Fruit fly (Drosophila melanogaster) whole organism, pupa: Measurements from ENCODE around the gene saturn.

Experiments
- CG10348 ChIP-seq: fragments of 200-800 bp; sonication (Bioruptor generic); IDR thresholded peaks from 2 replicates; pipeline ENCODE4 v1.3.6; 2022; ENCODE audit warnings: missing biosample characterization, missing genetic modification characterization
- CG12605 ChIP-seq: fragments of 200-800 bp; sonication (Bioruptor generic); IDR thresholded peaks from 2 replicates; pipeline ENCODE4 v1.3.6; 2022; ENCODE audit warnings: missing biosample characterization, missing genetic modification characterization
- CG13204 ChIP-seq: fragments of 200-800 bp; sonication (Bioruptor generic); optimal IDR thresholded peaks from 2 replicates; lab custom pipeline; 2018; ENCODE audit warnings: missing biosample characterization, mild to moderate bottlenecking, missing genetic modification characterization, moderate library complexity
- CG14655 ChIP-seq: fragments of 200-800 bp; sonication (Bioruptor generic); optimal IDR thresholded peaks from 3 replicates; lab custom pipeline; 2017; ENCODE audit warnings: mild to moderate bottlenecking, missing biosample characterization, missing genetic modification reagents, missing genetic modification characterization
- CG15710 ChIP-seq: fragments of 200-800 bp; sonication (Bioruptor generic); optimal IDR thresholded peaks from 2 replicates; lab custom pipeline; 2018; ENCODE audit warnings: missing biosample characterization, mild to moderate bottlenecking, missing genetic modification characterization, moderate library complexity
- CG17806 ChIP-seq: fragments of 200-800 bp; sonication (Bioruptor generic); optimal IDR thresholded peaks from 2 replicates; lab custom pipeline; 2018; ENCODE audit warnings: missing biosample characterization, mild to moderate bottlenecking, missing genetic modification characterization, moderate library complexity
- CG32121 ChIP-seq: fragments of 200-800 bp; sonication (Bioruptor generic); IDR thresholded peaks from 2 replicates; pipeline ENCODE4 v1.3.6; 2022; ENCODE audit warnings: missing biosample characterization, missing genetic modification characterization
- CG34367 ChIP-seq: fragments of 200-800 bp; sonication (Bioruptor generic); optimal IDR thresholded peaks from 2 replicates; lab custom pipeline; 2018; ENCODE audit warnings: missing biosample characterization, mild to moderate bottlenecking, missing genetic modification characterization
- CG8159 ChIP-seq: fragments of 200-800 bp; sonication (Bioruptor generic); optimal IDR thresholded peaks from 3 replicates; lab custom pipeline; 2018; ENCODE audit warnings: missing biosample characterization, mild to moderate bottlenecking, missing genetic modification characterization, moderate library complexity
- CG8301 ChIP-seq: fragments of 200-800 bp; sonication (Bioruptor generic); optimal IDR thresholded peaks from 2 replicates; lab custom pipeline; 2018; ENCODE audit warnings: missing biosample characterization, mild to moderate bottlenecking, missing genetic modification characterization
- CG9948 ChIP-seq: fragments of 200-800 bp; sonication (Bioruptor generic); optimal IDR thresholded peaks from 2 replicates; lab custom pipeline; 2018; ENCODE audit warnings: missing biosample characterization, mild to moderate bottlenecking, missing genetic modification characterization, moderate library complexity
- D1 ChIP-seq: fragments of 200-800 bp; sonication (Bioruptor generic); optimal IDR thresholded peaks from 2 replicates; lab custom pipeline; 2018; ENCODE audit warnings: missing biosample characterization, mild to moderate bottlenecking, missing genetic modification characterization, moderate library complexity
- EcR ChIP-seq: fragments of 200-800 bp; sonication (Bioruptor generic); optimal IDR thresholded peaks from 3 replicates; lab custom pipeline; 2019; ENCODE audit warnings: missing biosample characterization, missing genetic modification characterization, mild to moderate bottlenecking, moderate library complexity, missing genetic modification reagents
- Ets98B ChIP-seq: fragments of 200-800 bp; sonication (Bioruptor generic); IDR thresholded peaks from 2 replicates; pipeline ENCODE4 v1.3.6; 2022; ENCODE audit warnings: missing biosample characterization, missing genetic modification characterization
- Pif1A ChIP-seq: fragments of 200-800 bp; sonication (Bioruptor generic); optimal IDR thresholded peaks from 3 replicates; lab custom pipeline; 2016; ENCODE audit warnings: missing biosample characterization, missing genetic modification characterization
- Pif1B ChIP-seq: fragments of 200-800 bp; sonication (Bioruptor generic); optimal IDR thresholded peaks from 3 replicates; lab custom pipeline; 2016; ENCODE audit warnings: missing biosample characterization, missing genetic modification characterization
- Snoo ChIP-seq: fragments of 200-800 bp; sonication (Bioruptor generic); optimal IDR thresholded peaks from 3 replicates; lab custom pipeline; 2017; ENCODE audit warnings: missing biosample characterization, mild to moderate bottlenecking, missing genetic modification characterization, inconsistent platforms
- fd96Ca ChIP-seq: fragments of 200-800 bp; sonication (Bioruptor generic); IDR thresholded peaks from 3 replicates; pipeline ENCODE4 v1.3.6; 2022; ENCODE audit warnings: missing biosample characterization, missing genetic modification characterization
- gl ChIP-seq: fragments of 200-800 bp; sonication (Bioruptor generic); optimal IDR thresholded peaks from 2 replicates; lab custom pipeline; 2018; ENCODE audit warnings: missing biosample characterization, mild to moderate bottlenecking, missing genetic modification characterization
- rn ChIP-seq: fragments of 200-800 bp; sonication (Bioruptor generic); IDR thresholded peaks from 2 replicates; pipeline ENCODE4 v1.3.6; 2022; ENCODE audit warnings: missing biosample characterization, missing genetic modification characterization

saturn gene

dm6 chr3L:14203023-14203422, at the start of gene saturn:
Gene saturn, plus strand, starts transcription at chr3L:14203323.
- TF ChIP-seq fd96Ca (GFP tag; lab: Robert Waterston, UW) (no peak), gl (no peak), Ets98B (GFP tag; lab: Robert Waterston, UW) (no peak), EcR (GFP tag; lab: Kevin White, UChicago) (no peak), Pif1A (GFP tag; lab: Kevin White, UChicago) (no peak), CG15710 (tag; lab: Kevin White, UChicago) (no peak), CG13204 (no peak), Pif1B (no peak), D1 (tag; lab: Kevin White, UChicago) (no peak)

dm6 chr3L:14153644-14154043, 49.5 kb upstream of the saturn start:
- no peak for TF ChIP-seq Pif1A (GFP tag; lab: Kevin White, UChicago)
- TF ChIP-seq CG12605 (GFP tag; lab: Robert Waterston, UW), result no peak
- TF ChIP-seq CG13204, result no peak
- TF ChIP-seq rn, result no peak
- TF ChIP-seq CG17806 (tag; lab: Kevin White, UChicago), result no peak
- TF ChIP-seq CG14655 (GFP tag; lab: Kevin White, UChicago), result no peak
- TF ChIP-seq CG32121 (GFP tag; lab: Robert Waterston, UW), result no peak
- no peak for TF ChIP-seq CG10348 (GFP tag; lab: Robert Waterston, UW)
- TF ChIP-seq CG34367 (tag; lab: Kevin White, UChicago), result no peak
- no peak for TF ChIP-seq D1 (tag; lab: Kevin White, UChicago)

- no peak for TF ChIP-seq CG12605 (GFP tag; lab: Robert Waterston, UW)
- no peak for TF ChIP-seq Pif1B
- TF ChIP-seq CG13204, result no peak
- no peak for TF ChIP-seq fd96Ca (GFP tag; lab: Robert Waterston, UW)
- TF ChIP-seq CG8301, result no peak
- TF ChIP-seq CG34367 (tag; lab: Kevin White, UChicago), result no peak
- TF ChIP-seq D1 (tag; lab: Kevin White, UChicago), result no peak
- TF ChIP-seq EcR (GFP tag; lab: Kevin White, UChicago), result no peak
- no peak for TF ChIP-seq CG9948
- TF ChIP-seq CG32121 (GFP tag; lab: Robert Waterston, UW), result no peak
- no peak for TF ChIP-seq CG8159
These were observed 48.2 kb upstream of the saturn start for dm6 chr3L:14154940-14155339.

dm6 chr3L:14157919-14158541, 45.1 kb upstream of the saturn start:
- TF ChIP-seq Pif1A (GFP tag; lab: Kevin White, UChicago) (no peak), Ets98B (GFP tag; lab: Robert Waterston, UW) (no peak), CG8301 (no peak), CG8159 (no peak), Snoo (no peak), Pif1B (no peak), CG15710 (tag; lab: Kevin White, UChicago) (no peak), CG10348 (GFP tag; lab: Robert Waterston, UW) (no peak), fd96Ca (GFP tag; lab: Robert Waterston, UW) (no peak)

dm6 chr3L:14160436-14160835, 42.7 kb upstream of the saturn start:
- TF ChIP-seq CG13204 (no peak), CG17806 (tag; lab: Kevin White, UChicago) (no peak), CG14655 (GFP tag; lab: Kevin White, UChicago) (peak; percentile 30), Pif1A (GFP tag; lab: Kevin White, UChicago) (no peak), Ets98B (GFP tag; lab: Robert Waterston, UW) (no peak), CG10348 (GFP tag; lab: Robert Waterston, UW) (no peak), CG8159 (peak; percentile 61), CG9948 (no peak), D1 (tag; lab: Kevin White, UChicago) (no peak), gl (no peak)

dm6 chr3L:14161951-14162350, 41.2 kb upstream of the saturn start:
- no peak for TF ChIP-seq CG8301
- no peak for TF ChIP-seq fd96Ca (GFP tag; lab: Robert Waterston, UW)
- no peak for TF ChIP-seq EcR (GFP tag; lab: Kevin White, UChicago)
- TF ChIP-seq Pif1B, result no peak
- TF ChIP-seq gl, result no peak
- TF ChIP-seq CG13204, result no peak
- TF ChIP-seq CG32121 (GFP tag; lab: Robert Waterston, UW), result no peak
- no peak for TF ChIP-seq CG10348 (GFP tag; lab: Robert Waterston, UW)
- TF ChIP-seq, all 21 proteins: peak for 0

- TF ChIP-seq CG10348 (GFP tag; lab: Robert Waterston, UW) (no peak), fd96Ca (GFP tag; lab: Robert Waterston, UW) (no peak), D1 (tag; lab: Kevin White, UChicago) (no peak), CG34367 (tag; lab: Kevin White, UChicago) (no peak), rn (no peak), CG8159 (no peak)
These were observed 36.9 kb upstream of the saturn start for dm6 chr3L:14166271-14166670.

- no peak for TF ChIP-seq Pif1A (GFP tag; lab: Kevin White, UChicago)
- no peak for TF ChIP-seq CG12605 (GFP tag; lab: Robert Waterston, UW)
- no peak for TF ChIP-seq CG32121 (GFP tag; lab: Robert Waterston, UW)
- TF ChIP-seq D1 (tag; lab: Kevin White, UChicago), result no peak
- no peak for TF ChIP-seq Snoo
- TF ChIP-seq CG34367 (tag; lab: Kevin White, UChicago), result no peak
- no peak for TF ChIP-seq Ets98B (GFP tag; lab: Robert Waterston, UW)
- TF ChIP-seq fd96Ca (GFP tag; lab: Robert Waterston, UW), result no peak
- TF ChIP-seq CG9948, result no peak
- TF ChIP-seq CG8301, result no peak
- no peak for TF ChIP-seq CG13204
- no peak for TF ChIP-seq EcR (GFP tag; lab: Kevin White, UChicago)
- no peak for TF ChIP-seq CG17806 (tag; lab: Kevin White, UChicago)
- TF ChIP-seq CG8159, result no peak
- TF ChIP-seq, all 21 proteins: peak for 0
These were observed 35.2 kb upstream of the saturn start for dm6 chr3L:14167917-14168316.
